Fruit fly (Drosophila melanogaster): Measurements from ENCODE around the gene CG31635.

Gene CG31635

DNA sequence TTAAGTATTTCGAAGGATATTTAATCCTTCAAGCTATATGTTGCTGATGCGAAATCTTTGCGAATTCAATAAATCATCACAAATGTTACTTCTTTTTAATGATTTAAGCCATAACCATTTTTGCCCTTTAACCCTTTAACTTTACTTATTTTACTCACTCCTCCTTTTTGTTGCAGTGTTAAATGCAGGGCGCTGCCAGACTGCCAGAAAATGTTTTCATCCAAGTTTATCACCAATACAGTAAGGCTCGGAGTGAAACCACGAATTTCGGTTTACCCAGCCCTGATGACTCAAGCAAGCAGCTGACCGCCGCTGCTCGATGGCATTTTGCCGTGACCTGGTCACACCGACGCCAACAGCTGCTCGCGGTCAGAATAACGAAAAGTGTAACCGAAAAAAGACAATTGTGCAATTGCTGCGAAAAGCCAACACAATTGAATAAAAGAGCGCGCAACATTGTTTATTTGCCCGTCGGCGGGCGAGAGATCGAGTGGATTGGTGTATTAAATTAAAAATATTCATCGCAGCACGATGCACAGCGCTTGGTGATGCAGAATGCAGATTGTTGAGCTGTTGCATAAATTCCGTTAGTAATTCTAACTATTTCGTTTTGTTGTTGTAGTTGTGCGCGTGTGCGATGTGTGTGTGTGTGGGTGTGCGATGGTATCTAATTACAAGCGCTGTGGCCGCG, 38.1 kb downstream of the CG31635 start, which contains the start of gene CG11050 (continued):
- TF ChIP-seq stc (GFP tag; IDR thresholded peaks at IDR 0.05) (peak; percentile 84), CG11247 (GFP tag; IDR thresholded peaks at IDR 0.05) (peak; percentile 44; the same call in 1 of the 2 replicates), Dip3 (GFP tag; optimal IDR thresholded peaks at IDR 0.05) (peak; percentile 71), CG2120 (GFP tag; optimal IDR thresholded peaks at IDR 0.05) (peak; percentile 91), gcm (GFP tag; optimal IDR thresholded peaks at IDR 0.05) (peak; percentile 57), cg (GFP tag; optimal IDR thresholded peaks at IDR 0.05) (peak; percentile 69), CG16815 (GFP tag; optimal IDR thresholded peaks at IDR 0.05) (peak; percentile 43), pzg (GFP tag; optimal IDR thresholded peaks at IDR 0.05) (peak; percentile 98), CG3281 (GFP tag; optimal IDR thresholded peaks at IDR 0.05) (peak; percentile 83), slou (GFP tag; optimal IDR thresholded peaks at IDR 0.05) (peak; percentile 49), sc (optimal IDR thresholded peaks at IDR 0.05) (no peak), sc (GFP tag; optimal IDR thresholded peaks at IDR 0.05) (no peak), gce (GFP tag; IDR thresholded peaks at IDR 0.05) (peak; percentile 70; the same call in 2 of the 3 replicates), twi (tag; optimal IDR thresholded peaks at IDR 0.05) (peak; percentile 48), al (GFP tag; IDR thresholded peaks at IDR 0.05) (peak; percentile 77), Nf-YA (GFP tag; IDR thresholded peaks at IDR 0.05) (peak; percentile 44; the same call in 1 of the 2 replicates), bab2 (GFP tag; optimal IDR thresholded peaks at IDR 0.05) (peak; percentile 74), nom (GFP tag; optimal IDR thresholded peaks at IDR 0.05) (no peak), CG17568 (GFP tag; optimal IDR thresholded peaks at IDR 0.05) (peak; percentile 44), Jarid2 (GFP tag; optimal IDR thresholded peaks at IDR 0.05) (peak; percentile 66), ac (GFP tag; optimal IDR thresholded peaks at IDR 0.05) (no peak), mam (GFP tag; optimal IDR thresholded peaks at IDR 0.05) (peak; percentile 87), Neu2 (GFP tag; optimal IDR thresholded peaks at IDR 0.05; ENCODE audit: borderline replicate concordance) (no peak), Ravus (GFP tag; IDR thresholded peaks at IDR 0.05) (no peak; the same call in 1 of the 2 replicates), CG10321 (GFP tag; IDR thresholded peaks at IDR 0.05) (peak; percentile 54), Side (GFP tag; optimal IDR thresholded peaks at IDR 0.05) (peak; percentile 81), dmrt11E (tag; optimal IDR thresholded peaks at IDR 0.05) (peak; percentile 35), run (tag; optimal IDR thresholded peaks at IDR 0.05) (peak; percentile 33), otp (GFP tag; IDR thresholded peaks at IDR 0.05) (0 out of 3 replicates have a peak, but pooled peaks have one; percentile 70), CkIIα-i1 (GFP tag; IDR thresholded peaks at IDR 0.05) (no peak), abd-A (tag; optimal IDR thresholded peaks at IDR 0.05) (peak; percentile 64), ham (GFP tag; IDR thresholded peaks at IDR 0.05) (no peak), CG7271 (tag; optimal IDR thresholded peaks at IDR 0.05) (peak; percentile 54), D19A (tag; optimal IDR thresholded peaks at IDR 0.05) (peak; percentile 60), CG7357 (GFP tag; IDR thresholded peaks at IDR 0.05) (peak; percentile 8; the same call in 1 of the 3 replicates), Rfx (GFP tag; IDR thresholded peaks at IDR 0.05) (peak; percentile 88), dimm (GFP tag; IDR thresholded peaks at IDR 0.05) (no peak), crc (GFP tag; optimal IDR thresholded peaks at IDR 0.05) (peak; percentile 59), HHEX (GFP tag; optimal IDR thresholded peaks at IDR 0.05) (peak; percentile 66), NC2α (GFP tag; optimal IDR thresholded peaks at IDR 0.05) (peak; percentile 56), CG4617 (GFP tag; optimal IDR thresholded peaks at IDR 0.05; ENCODE audit: borderline replicate concordance) (peak; percentile 66), tll (GFP tag; optimal IDR thresholded peaks at IDR 0.05) (peak in 1 of 2 experiments; percentile 72), CG7928 (GFP tag; optimal IDR thresholded peaks at IDR 0.05) (peak; percentile 99), zfh1 (GFP tag; IDR thresholded peaks at IDR 0.05) (peak; percentile 83), CG6272 (GFP tag; IDR thresholded peaks at IDR 0.05) (peak; percentile 52; the same call in 1 of the 2 replicates), CG17829 (tag; optimal IDR thresholded peaks at IDR 0.05) (peak; percentile 84), unpg (GFP tag; optimal IDR thresholded peaks at IDR 0.05) (peak; percentile 84), CG6683 (GFP tag; optimal IDR thresholded peaks at IDR 0.05) (peak; percentile 16), exex (tag; optimal IDR thresholded peaks at IDR 0.05) (peak; percentile 39)

Measured in whole organism, embryonic.